Fruit fly (Drosophila melanogaster): ENCODE measurements around the gene tld.

The tld gene

DNA sequence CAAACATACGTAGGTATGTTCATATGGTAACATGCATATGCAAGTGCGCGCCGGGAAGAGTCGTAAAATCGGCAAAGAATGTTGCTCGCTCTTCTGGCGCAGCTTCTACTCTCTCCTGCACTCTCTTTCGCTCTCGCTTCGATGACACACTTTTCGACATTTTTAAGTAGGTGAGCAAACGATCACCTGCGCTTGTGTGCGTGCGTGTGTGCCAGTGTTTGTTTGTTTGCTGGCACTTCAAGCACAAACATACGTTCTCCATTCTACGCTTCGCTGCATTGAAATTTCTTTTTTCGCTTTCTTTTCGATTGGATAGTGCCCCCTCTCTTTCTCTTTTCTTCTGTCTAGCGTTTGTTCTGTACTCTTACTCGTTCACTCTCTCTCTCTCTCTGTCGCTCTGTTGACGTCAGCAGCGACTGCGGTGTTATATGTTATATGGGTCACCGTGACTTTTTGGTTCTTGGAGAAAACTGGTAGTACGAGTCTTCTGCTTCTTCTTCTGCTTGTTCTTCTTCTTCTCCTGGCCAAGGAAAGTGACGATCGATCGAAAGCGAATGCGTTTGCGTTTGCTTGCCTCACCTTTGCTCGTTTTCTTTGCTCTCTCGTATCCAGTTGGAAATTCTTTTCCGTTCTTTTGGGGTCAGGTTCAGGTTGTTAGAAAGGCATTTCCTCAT lies 18.3 kb downstream of the tld start (continued):
- TF ChIP-seq CG10565 (GFP tag; optimal IDR thresholded peaks at IDR 0.05) (no peak), MBD-R2 (GFP tag; IDR thresholded peaks at IDR 0.05) (no peak), sr (GFP tag; IDR thresholded peaks at IDR 0.05) (no peak), dysf (GFP tag; IDR thresholded peaks at IDR 0.05) (no peak), twi (tag; optimal IDR thresholded peaks at IDR 0.05) (peak; percentile 12), CG6654 (GFP tag; optimal IDR thresholded peaks at IDR 0.05) (no peak), Kr (GFP tag; optimal IDR thresholded peaks at IDR 0.05) (peak; percentile 28), tx (GFP tag; optimal IDR thresholded peaks at IDR 0.05) (no peak), btn (GFP tag; optimal IDR thresholded peaks at IDR 0.05) (no peak), C15 (GFP tag; IDR thresholded peaks at IDR 0.05) (no peak), trh (GFP tag; optimal IDR thresholded peaks at IDR 0.05) (no peak), nau (GFP tag; optimal IDR thresholded peaks at IDR 0.05) (no peak), CG10209 (GFP tag; optimal IDR thresholded peaks at IDR 0.05) (no peak), CG13775 (GFP tag; optimal IDR thresholded peaks at IDR 0.05) (no peak), bsh (GFP tag; optimal IDR thresholded peaks at IDR 0.05) (peak in 1 of 2 experiments; percentile 59), Spps (tag; optimal IDR thresholded peaks at IDR 0.05) (peak; percentile 55), Antp (GFP tag; optimal IDR thresholded peaks at IDR 0.05) (no peak), CG14860 (GFP tag; IDR thresholded peaks at IDR 0.05; ENCODE audit: partially characterized antibody) (no peak), maf-S (GFP tag; optimal IDR thresholded peaks at IDR 0.05) (no peak)

DNA sequence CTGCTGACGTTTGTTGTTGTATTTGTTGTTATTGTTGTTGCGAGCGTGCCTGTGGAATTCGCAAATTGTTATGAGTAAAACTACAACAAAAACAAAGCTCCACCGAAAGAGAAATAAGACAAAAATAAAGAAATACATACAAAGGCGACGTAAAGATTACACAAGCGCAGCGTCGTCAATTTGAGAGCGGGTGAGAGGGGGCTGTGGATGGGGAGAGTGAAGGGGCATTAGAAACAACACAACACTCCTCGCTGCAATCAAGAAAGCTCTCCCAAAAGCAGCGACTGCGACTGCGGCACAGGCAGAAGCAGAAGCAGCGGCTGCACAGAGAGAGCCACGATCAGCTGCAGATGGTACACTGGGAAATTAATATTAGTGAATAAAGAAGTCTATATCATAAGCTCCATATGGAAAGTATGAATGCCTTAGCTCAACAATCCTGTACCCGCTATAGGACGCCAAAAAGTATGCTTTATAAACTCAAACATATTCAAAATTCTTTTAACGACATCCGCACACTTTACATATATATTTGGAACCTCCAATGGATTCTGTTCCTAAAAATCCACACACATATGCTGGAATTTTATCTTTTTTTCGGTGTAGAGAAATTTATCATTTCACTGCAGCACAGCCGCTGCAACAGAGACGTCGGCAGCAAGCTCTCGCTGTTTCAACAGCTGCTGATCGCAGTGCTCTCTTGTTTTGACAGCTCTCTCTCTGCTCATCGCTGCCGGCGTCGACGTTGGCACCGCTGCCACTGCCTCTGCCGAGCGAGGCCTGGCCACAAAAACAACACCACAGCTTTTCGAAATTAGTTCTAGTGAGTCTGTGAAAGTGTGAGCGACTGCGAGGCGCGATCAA lies 19.2 kb downstream of the tld start, which contains the start of gene CG13631:
Gene CG13631, plus strand, starts transcription at position 814 of the 864 bp plus-strand sequence.
- no peak for TF ChIP-seq gro (GFP tag; optimal IDR thresholded peaks at IDR 0.05)
- TF ChIP-seq CG18262 (tag; optimal IDR thresholded peaks at IDR 0.05): peak; percentile 98
- no peak for TF ChIP-seq fd102C (GFP tag; optimal IDR thresholded peaks at IDR 0.05)
- peak; percentile 98 for TF ChIP-seq gem (tag; optimal IDR thresholded peaks at IDR 0.05)
- TF ChIP-seq Gug (GFP tag; IDR thresholded peaks at IDR 0.05): peak; percentile 88; the same call in 3 of the 4 replicates
- TF ChIP-seq CG12155 (GFP tag; optimal IDR thresholded peaks at IDR 0.05): peak; percentile 82
- 0 out of 2 replicates have a peak, but pooled peaks have one; percentile 51 for TF ChIP-seq wdn (GFP tag; IDR thresholded peaks at IDR 0.05)
- peak; percentile 90 for TF ChIP-seq CG18476 (GFP tag; optimal IDR thresholded peaks at IDR 0.05)
- no peak for TF ChIP-seq Dbx (GFP tag; IDR thresholded peaks at IDR 0.05)
- no peak for TF ChIP-seq pfk (GFP tag; optimal IDR thresholded peaks at IDR 0.05)
- peak; percentile 98 for TF ChIP-seq Oli (tag; optimal IDR thresholded peaks at IDR 0.05)
- TF ChIP-seq CG12236 (GFP tag; optimal IDR thresholded peaks at IDR 0.05): peak; percentile 93
- no peak for TF ChIP-seq Opbp (GFP tag; IDR thresholded peaks at IDR 0.05; ENCODE audit: partially characterized antibody)
- peak; percentile 33 for TF ChIP-seq D19B (GFP tag; optimal IDR thresholded peaks at IDR 0.05)
- peak; percentile 85 for TF ChIP-seq CG7357 (GFP tag; IDR thresholded peaks at IDR 0.05)
- TF ChIP-seq br (optimal IDR thresholded peaks at IDR 0.05): no peak
- peak; percentile 98 for TF ChIP-seq dmrt99B (tag; optimal IDR thresholded peaks at IDR 0.05)
- peak; percentile 47 for TF ChIP-seq CG12744 (GFP tag; optimal IDR thresholded peaks at IDR 0.05)
- TF ChIP-seq CG12391 (tag; optimal IDR thresholded peaks at IDR 0.05): peak; percentile 94
- peak; percentile 75 for TF ChIP-seq CG13624 (GFP tag; optimal IDR thresholded peaks at IDR 0.05)
- TF ChIP-seq CG7839 (tag; optimal IDR thresholded peaks at IDR 0.05): peak; percentile 95
- TF ChIP-seq gcm2 (GFP tag; optimal IDR thresholded peaks at IDR 0.05): peak; percentile 91
- TF ChIP-seq dmrt11E (tag; optimal IDR thresholded peaks at IDR 0.05): peak; percentile 90
- peak; percentile 97 for TF ChIP-seq slp2 (GFP tag; optimal IDR thresholded peaks at IDR 0.05)
- peak; percentile 39 for TF ChIP-seq Hand (GFP tag; optimal IDR thresholded peaks at IDR 0.05)
- TF ChIP-seq B-H2 (GFP tag; optimal IDR thresholded peaks at IDR 0.05): no peak
- TF ChIP-seq sima (GFP tag; optimal IDR thresholded peaks at IDR 0.05): peak; percentile 76
- peak; percentile 90 for TF ChIP-seq ap (GFP tag; IDR thresholded peaks at IDR 0.05)
- peak; percentile 95 for TF ChIP-seq NC2β (GFP tag; optimal IDR thresholded peaks at IDR 0.05)
- TF ChIP-seq Antp (GFP tag; optimal IDR thresholded peaks at IDR 0.05): peak; percentile 94
- peak; percentile 85 for TF ChIP-seq maf-S (GFP tag; optimal IDR thresholded peaks at IDR 0.05)

Measured in whole organism, embryonic.